Worm (Caenorhabditis elegans): ENCODE results near the gene C29F7.10.

ce11 chrX:13451578-13451977 is 20.3 kb upstream of the C29F7.10 start, which contains the start of gene F02D10.6:
- TF ChIP-seq ama-1 (optimal IDR thresholded peaks at IDR 0.05), result no peak
- TF ChIP-seq scrt-1 (GFP tag; IDR thresholded peaks at IDR 0.05), result no peak
- no peak for TF ChIP-seq pes-1 (GFP tag; IDR thresholded peaks at IDR 0.05)
- no peak for TF ChIP-seq hmbx-1 (tag; optimal IDR thresholded peaks at IDR 0.05)
- no peak for TF ChIP-seq F13C5.2 (tag; optimal IDR thresholded peaks at IDR 0.05)
- no peak for TF ChIP-seq tbx-37 (GFP tag; conservative IDR thresholded peaks at IDR 0.05)
- TF ChIP-seq aly-1 (tag; optimal IDR thresholded peaks at IDR 0.05), result no peak
- TF ChIP-seq ceh-36 (tag; optimal IDR thresholded peaks at IDR 0.05), result no peak
- TF ChIP-seq tra-4 (tag; optimal IDR thresholded peaks at IDR 0.05), result no peak
- no peak for TF ChIP-seq flt-1 (GFP tag; IDR thresholded peaks at IDR 0.05)
- TF ChIP-seq ceh-13 (GFP tag; optimal IDR thresholded peaks at IDR 0.05), result no peak
- TF ChIP-seq hmg-4 (GFP tag; optimal IDR thresholded peaks at IDR 0.05), result no peak
- no peak for TF ChIP-seq tbx-11 (GFP tag; IDR thresholded peaks at IDR 0.05)

All from whole organism, early embryonic.